Worm (Caenorhabditis elegans) whole organism, early embryonic: ENCODE data around the gene F59A6.2.

Experiments used
- B0310.2 ChIP-seq: sonication (generic microtip); optimal IDR thresholded peaks from 2 replicates; lab custom pipeline; 2016; ENCODE audit warnings: mild to moderate bottlenecking, missing genetic modification characterization, missing compliant biosample characterization
- F13C5.2 ChIP-seq: sonication (generic microtip); optimal IDR thresholded peaks from 2 replicates; lab custom pipeline; 2017; ENCODE audit warnings: mild to moderate bottlenecking, missing genetic modification characterization, inconsistent platforms, missing compliant biosample characterization
- aly-1 ChIP-seq: sonication (generic microtip); optimal IDR thresholded peaks from 2 replicates; lab custom pipeline; 2016; ENCODE audit warnings: missing genetic modification characterization, missing compliant biosample characterization
- ama-1 ChIP-seq: fragments of 150-350 bp; optimal IDR thresholded peaks from 2 replicates; lab custom pipeline; 2014
- ceh-13 ChIP-seq: fragments of 200-800 bp; sonication (Bioruptor generic); optimal IDR thresholded peaks from 2 replicates; lab custom pipeline; 2018; ENCODE audit warnings: mild to moderate bottlenecking, missing genetic modification characterization, missing compliant biosample characterization
- ets-7 ChIP-seq: sonication (generic microtip); optimal IDR thresholded peaks from 2 replicates; lab custom pipeline; 2016; ENCODE audit warnings: missing genotype, missing genetic modification characterization, missing compliant biosample characterization
- flt-1 ChIP-seq: fragments of 200-800 bp; sonication (Bioruptor generic); IDR thresholded peaks from 2 replicates; pipeline ENCODE4 v1.3.6; 2022; ENCODE audit warnings: missing genetic modification characterization, missing compliant biosample characterization
- hmbx-1 ChIP-seq: sonication (generic microtip); optimal IDR thresholded peaks from 2 replicates; lab custom pipeline; 2016; ENCODE audit warnings: mild to moderate bottlenecking, missing genetic modification characterization, missing compliant biosample characterization
- hmg-4 ChIP-seq: fragments of 200-800 bp; sonication (Bioruptor generic); optimal IDR thresholded peaks from 2 replicates; lab custom pipeline; 2018; ENCODE audit warnings: mild to moderate bottlenecking, missing genetic modification characterization, missing compliant biosample characterization
- pes-1 ChIP-seq: fragments of 200-800 bp; sonication (Bioruptor generic); IDR thresholded peaks from 2 replicates; pipeline ENCODE4 v1.3.6; 2022; ENCODE audit warnings: missing genetic modification reagents, missing genetic modification characterization, missing compliant biosample characterization
- sea-1 ChIP-seq: fragments of 200-800 bp; sonication (Bioruptor generic); conservative IDR thresholded peaks from 2 replicates; pipeline ENCODE4 v1.3.6; 2022; ENCODE audit warnings: missing genetic modification characterization, missing compliant biosample characterization
- tbx-11 ChIP-seq: fragments of 200-800 bp; sonication (Bioruptor generic); IDR thresholded peaks from 2 replicates; pipeline ENCODE4 v1.3.6; 2022; ENCODE audit warnings: missing genetic modification characterization, missing compliant biosample characterization
- tbx-37 ChIP-seq: fragments of 200-800 bp; sonication (Bioruptor generic); conservative IDR thresholded peaks from 2 replicates; pipeline ENCODE4 v1.3.6; 2022; ENCODE audit warnings: missing genetic modification reagents, missing genetic modification characterization, missing compliant biosample characterization

DNA sequence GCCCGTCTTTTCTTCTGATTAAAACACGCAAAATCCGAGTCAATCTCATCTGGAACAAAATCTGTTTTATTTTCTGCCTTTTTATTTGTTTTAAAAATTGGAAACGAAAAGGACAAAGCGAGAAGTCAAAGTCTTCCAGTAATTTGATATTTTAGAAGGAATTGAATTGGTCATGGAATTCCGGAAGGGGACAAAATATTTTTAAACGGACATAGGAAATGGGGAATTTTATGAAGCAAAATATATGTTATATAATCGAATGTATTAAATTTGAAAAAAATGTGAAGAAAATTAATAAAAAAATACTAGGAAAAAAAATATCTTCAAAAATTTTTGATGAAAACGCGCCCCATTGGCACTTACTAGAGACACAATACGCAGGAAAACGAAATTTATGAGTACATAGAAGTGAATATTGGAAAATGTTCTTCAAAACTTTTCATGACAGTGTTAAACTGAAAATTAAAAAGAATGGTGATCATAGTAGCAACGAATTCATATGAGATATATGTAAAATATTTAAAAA is 26.2 kb downstream of the F59A6.2 start, which contains the start of gene F33G12.7:
- TF ChIP-seq ets-7 (tag; lab: Kevin White, UChicago) (no peak), hmg-4 (GFP tag; lab: Kevin White, UChicago) (no peak), ama-1 (lab: Kevin White, UChicago) (no peak), flt-1 (GFP tag; lab: Robert Waterston, UW) (no peak), hmbx-1 (tag; lab: Kevin White, UChicago) (no peak), tbx-11 (GFP tag; lab: Robert Waterston, UW) (no peak), pes-1 (GFP tag; lab: Robert Waterston, UW) (no peak), ceh-13 (GFP tag; lab: Kevin White, UChicago) (no peak), tbx-37 (GFP tag; lab: Robert Waterston, UW) (no peak), sea-1 (GFP tag; lab: Robert Waterston, UW) (no peak), B0310.2 (no peak), aly-1 (no peak), F13C5.2 (no peak)
